Worm (Caenorhabditis elegans) whole organism, L1 larva: Measurements from ENCODE around the gene cct-8.

Experiments used
- aha-1 ChIP-seq: fragments of 150-350 bp; optimal IDR thresholded peaks from 2 replicates; lab custom pipeline; 2014; ENCODE audit warnings: missing biosample characterization, missing genetic modification characterization
- ama-1 ChIP-seq: fragments of 150-350 bp; optimal IDR thresholded peaks from 2 replicates; lab custom pipeline; 2014
- blmp-1 ChIP-seq: fragments of 150-350 bp; optimal IDR thresholded peaks from 2 replicates; lab custom pipeline; 2014; ENCODE audit warnings: missing biosample characterization, missing genetic modification characterization
- ceh-82 ChIP-seq, 3 experiments: fragments of 150-350 bp in 1 of 3; sonication (generic microtip) in 2 of 3; optimal IDR thresholded peaks; 2 replicates each; lab custom pipeline; 2014 to 2017; ENCODE audit warnings: missing biosample characterization in 3 of 3, missing genetic modification characterization in 3 of 3
- elt-3 ChIP-seq, 6 experiments: fragments of 150-350 bp in 1 of 6; sonication (generic microtip); optimal IDR thresholded peaks; 2 replicates each; lab custom pipeline; 2017 to 2018; ENCODE audit warnings: missing biosample characterization in 6 of 6, missing genetic modification characterization in 6 of 6, inconsistent platforms in 1 of 6
- lir-3 ChIP-seq: sonication (generic microtip); optimal IDR thresholded peaks from 2 replicates; lab custom pipeline; 2016; ENCODE audit warnings: mild to moderate bottlenecking, missing genetic modification characterization, moderate library complexity, missing compliant biosample characterization; ENCODE audit not compliant: poor library complexity
- nhr-28 ChIP-seq: fragments of 150-350 bp; optimal IDR thresholded peaks from 2 replicates; lab custom pipeline; 2014; ENCODE audit warnings: missing biosample characterization, missing genetic modification characterization
- sox-4 ChIP-seq: sonication (generic microtip); optimal IDR thresholded peaks from 2 replicates; lab custom pipeline; 2016; ENCODE audit warnings: missing genetic modification characterization, missing compliant biosample characterization
- sup-37 ChIP-seq: fragments of 200-800 bp; sonication (Bioruptor generic); optimal IDR thresholded peaks from 2 replicates; lab custom pipeline; 2018; ENCODE audit warnings: mild to moderate bottlenecking, missing genetic modification characterization, missing compliant biosample characterization
- unc-62 ChIP-seq: fragments of 150-350 bp; optimal IDR thresholded peaks from 2 replicates; lab custom pipeline; 2014; ENCODE audit warnings: missing biosample characterization, missing genetic modification reagents, missing genetic modification characterization

ce11 chrIV:1053989-1054388, 39.7 kb downstream of the cct-8 start:
- TF ChIP-seq sup-37 (GFP tag; lab: Kevin White, UChicago) (no peak), aha-1 (tag; lab: Kevin White, UChicago) (no peak), nhr-28 (tag; lab: Kevin White, UChicago) (no peak), sox-4 (tag; lab: Kevin White, UChicago) (no peak), unc-62 (no peak), blmp-1 (tag; lab: Kevin White, UChicago) (no peak), lir-3 (tag; lab: Kevin White, UChicago) (no peak), ama-1 (no peak), ceh-82 (tag; optimal IDR thresholded peaks at IDR 0.05; lab: Kevin White, UChicago) (no peak), elt-3 (tag; optimal IDR thresholded peaks at IDR 0.05; lab: Kevin White, UChicago) (no peak)
